Worm (Caenorhabditis elegans): Measurements from ENCODE around the gene nyn-1.

DNA sequence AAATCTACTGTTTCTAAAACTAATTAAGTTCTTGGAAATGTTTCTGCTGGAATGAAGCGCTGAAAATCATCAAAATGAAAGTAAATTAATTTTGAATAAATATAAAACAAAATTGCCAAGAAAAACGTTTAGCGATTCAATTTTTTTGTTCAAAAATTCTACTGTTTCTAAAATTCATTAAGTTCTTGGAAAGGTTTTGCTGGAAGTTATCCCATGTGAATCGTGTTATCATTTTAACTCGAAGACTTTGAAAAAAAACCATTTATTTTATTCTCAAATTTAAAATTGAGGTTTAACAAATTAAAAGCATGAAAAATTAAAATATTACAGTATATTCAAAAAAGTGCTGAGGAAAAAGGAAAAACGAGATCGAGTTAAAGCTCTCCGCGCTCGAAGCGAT, 2.0 kb downstream of the nyn-1 start:
- no peak for TF ChIP-seq lag-1 (GFP tag; IDR thresholded peaks at IDR 0.05)
- TF ChIP-seq hmg-20 (GFP tag; IDR thresholded peaks at IDR 0.05), result no peak
- TF ChIP-seq nhr-90 (tag; optimal IDR thresholded peaks at IDR 0.05), result no peak
- TF ChIP-seq unc-130 (GFP tag; optimal IDR thresholded peaks at IDR 0.05), result no peak
- no peak for TF ChIP-seq rcor-1 (GFP tag; IDR thresholded peaks at IDR 0.05)
- TF ChIP-seq Y53F4B.3 (GFP tag; IDR thresholded peaks at IDR 0.05), result no peak
- no peak for TF ChIP-seq F52B5.7 (tag; optimal IDR thresholded peaks at IDR 0.05)
- TF ChIP-seq rec-8 (tag; optimal IDR thresholded peaks at IDR 0.05), result no peak
- no peak for TF ChIP-seq nfya-1 (tag; optimal IDR thresholded peaks at IDR 0.05; ENCODE audit: borderline replicate concordance, insufficient read depth)
